Fruit fly (Drosophila melanogaster): ENCODE measurements around the gene LSm7.

Gene LSm7

DNA sequence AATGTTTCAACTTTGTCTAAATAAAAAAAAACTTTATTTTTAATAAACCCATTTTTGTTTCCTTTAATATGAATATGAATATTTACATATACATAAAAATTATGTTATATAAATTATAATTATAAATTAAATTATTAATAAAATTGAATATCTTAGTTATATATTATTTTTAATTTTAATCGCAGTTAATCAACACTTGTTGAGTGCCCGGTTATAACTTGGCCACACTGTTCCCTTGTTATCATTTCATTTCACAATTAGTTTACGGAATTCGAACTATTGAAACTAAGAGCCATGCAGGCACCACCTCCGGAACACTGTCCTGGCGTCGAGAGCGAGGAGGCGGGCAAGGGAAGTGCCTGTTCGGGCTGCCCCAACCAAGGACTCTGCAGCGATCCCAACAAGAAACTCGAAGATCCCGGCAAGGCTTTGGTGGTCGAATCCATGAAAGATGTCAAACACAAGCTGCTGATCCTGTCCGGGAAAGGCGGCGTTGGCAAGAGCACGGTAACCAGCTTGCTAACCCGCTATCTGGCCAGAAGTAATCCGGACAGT lies 10.5 kb downstream of the LSm7 start, which contains the start of gene Nubp1:
Gene Nubp1 (plus strand): TSS at position 213 of the 555 bp plus-strand sequence.
- no peak for TF ChIP-seq CG11617 (GFP tag; optimal IDR thresholded peaks at IDR 0.05)

DNA sequence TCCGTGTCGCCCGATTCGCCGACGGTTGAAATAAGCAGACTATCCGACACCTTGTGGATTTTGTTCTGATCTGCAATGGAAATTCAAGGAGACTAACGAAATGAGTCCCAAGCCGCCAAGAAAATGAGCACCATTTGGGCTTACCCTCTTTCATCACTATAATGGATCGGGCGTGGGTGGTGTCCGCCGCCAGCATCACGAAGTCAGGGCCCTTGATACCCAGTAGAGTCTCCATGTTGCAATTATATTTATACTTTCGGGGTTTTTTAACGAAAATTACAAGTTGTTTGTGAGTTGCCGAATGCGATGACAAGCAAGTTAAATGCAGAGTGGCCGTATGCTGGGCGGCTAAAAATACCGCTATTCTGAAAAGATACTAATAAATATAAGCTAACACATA lies 11.1 kb downstream of the LSm7 start, which contains the start of gene Prosbeta4:
Gene Prosbeta4 (minus strand): TSS at position 335 of the 400 bp plus-strand sequence.
- peak; percentile 66 to 93 for TF ChIP-seq cnc (optimal IDR thresholded peaks at IDR 0.05)
- no peak for TF ChIP-seq bab1 (GFP tag; optimal IDR thresholded peaks at IDR 0.05)

DNA sequence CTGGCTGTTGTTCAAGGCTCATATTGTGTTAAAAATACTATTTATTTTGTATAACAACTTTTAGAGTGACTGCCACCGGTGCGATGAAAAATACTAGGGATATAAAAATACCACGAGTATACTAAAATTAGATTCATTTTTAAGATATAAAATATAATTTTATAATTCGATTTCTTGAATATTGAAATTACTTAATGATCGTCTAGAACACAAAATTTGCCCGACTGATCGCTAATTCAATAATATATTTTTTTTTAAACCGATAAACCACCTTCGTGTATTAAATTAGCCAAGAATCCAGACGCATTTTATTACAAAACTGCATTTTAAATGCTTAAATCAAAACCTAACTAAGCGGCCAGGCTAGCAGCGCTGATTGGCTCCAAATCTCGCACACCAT lies 12.0 kb downstream of the LSm7 start, which contains the start of gene CG17996:
Gene CG17996 (minus strand): TSS at position 101 of the 400 bp plus-strand sequence.
- no peak for TF ChIP-seq CG1620 (GFP tag; optimal IDR thresholded peaks at IDR 0.05)
- TF ChIP-seq CG5204 (GFP tag; optimal IDR thresholded peaks at IDR 0.05), result no peak
- no peak for TF ChIP-seq pad (GFP tag; optimal IDR thresholded peaks at IDR 0.05)
- no peak for TF ChIP-seq toe (GFP tag; optimal IDR thresholded peaks at IDR 0.05)
- TF ChIP-seq ovo (GFP tag; optimal IDR thresholded peaks at IDR 0.05), result no peak
- TF ChIP-seq Mnt (GFP tag; optimal IDR thresholded peaks at IDR 0.05), result no peak
- TF ChIP-seq CG33017 (tag; optimal IDR thresholded peaks at IDR 0.05), result no peak
- TF ChIP-seq CG11617 (GFP tag; optimal IDR thresholded peaks at IDR 0.05), result no peak

DNA sequence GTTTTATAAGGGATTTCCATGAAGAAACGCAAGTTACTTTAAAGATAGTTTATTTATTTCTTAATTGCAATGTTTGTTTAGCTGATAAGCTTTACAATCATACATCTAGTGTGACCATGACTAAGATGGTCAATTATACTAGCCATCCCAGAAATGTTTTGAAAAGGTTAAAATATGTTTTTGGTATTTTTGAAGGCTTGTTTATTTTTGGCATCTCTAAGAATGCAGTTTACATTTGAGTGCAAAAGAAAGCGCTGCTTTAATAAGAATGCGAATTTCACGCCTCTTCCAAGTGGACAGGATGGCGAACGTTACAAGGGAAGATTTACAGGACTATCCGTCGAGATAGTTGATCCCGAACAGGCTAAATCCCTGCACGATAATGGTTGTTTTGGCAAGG lies 13.3 kb downstream of the LSm7 start, which contains the start of gene Tsen2:
Gene Tsen2 (plus strand): TSS at position 222 of the 400 bp plus-strand sequence.
- TF ChIP-seq CG7101 (tag; optimal IDR thresholded peaks at IDR 0.05) (no peak), cnc (optimal IDR thresholded peaks at IDR 0.05) (no peak), Mnt (GFP tag; optimal IDR thresholded peaks at IDR 0.05) (peak; percentile 2)

DNA sequence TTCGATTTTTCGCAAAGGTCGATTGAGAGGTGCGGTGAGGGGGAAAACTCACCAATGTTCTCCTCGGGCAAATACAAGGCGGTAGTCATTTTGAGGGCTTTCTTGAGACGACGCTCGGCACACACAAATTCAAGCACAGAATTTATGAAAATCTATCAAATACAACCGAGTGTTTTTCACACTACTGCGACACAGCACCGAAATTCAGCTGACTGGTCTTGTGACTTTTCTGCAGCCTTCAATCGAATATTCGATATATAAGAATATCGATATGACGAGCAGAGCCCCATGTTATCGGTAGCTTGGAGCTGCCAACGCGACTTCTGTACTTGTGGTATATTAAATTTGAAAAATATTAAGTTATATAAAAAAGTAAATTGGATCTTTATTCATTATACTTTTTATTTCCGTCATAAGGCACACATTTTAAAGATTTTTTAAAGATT lies 15.3 kb downstream of the LSm7 start, which contains the start of gene VhaSFD:
Gene VhaSFD (minus strand): TSS at position 249 of the 446 bp plus-strand sequence.
- TF ChIP-seq CG12768 (GFP tag; optimal IDR thresholded peaks at IDR 0.05) (peak; percentile 73), cnc (optimal IDR thresholded peaks at IDR 0.05) (no peak), Crg-1 (GFP tag; optimal IDR thresholded peaks at IDR 0.05) (no peak), kay (GFP tag; ENCODE audit: borderline replicate concordance) (no peak), Mnt (GFP tag; optimal IDR thresholded peaks at IDR 0.05) (peak; percentile 75), bab1 (GFP tag; optimal IDR thresholded peaks at IDR 0.05) (peak; percentile 53), CG33017 (tag; optimal IDR thresholded peaks at IDR 0.05) (peak; percentile 40), CG7101 (tag; optimal IDR thresholded peaks at IDR 0.05) (peak; percentile 50), CG11617 (GFP tag; optimal IDR thresholded peaks at IDR 0.05) (no peak), cic (GFP tag; optimal IDR thresholded peaks at IDR 0.05) (peak; percentile 48), CG7045 (GFP tag; optimal IDR thresholded peaks at IDR 0.05) (no peak), Clk (GFP tag; optimal IDR thresholded peaks at IDR 0.05) (no peak), tj (GFP tag; optimal IDR thresholded peaks at IDR 0.05) (peak; percentile 69), CG1620 (GFP tag; optimal IDR thresholded peaks at IDR 0.05) (peak; percentile 9), ovo (GFP tag; optimal IDR thresholded peaks at IDR 0.05) (no peak), toe (GFP tag; optimal IDR thresholded peaks at IDR 0.05) (no peak), Hr96 (GFP tag; optimal IDR thresholded peaks at IDR 0.05) (no peak), CG14711 (tag; optimal IDR thresholded peaks at IDR 0.05) (no peak), pad (GFP tag; optimal IDR thresholded peaks at IDR 0.05) (peak; percentile 14), CG5204 (GFP tag; optimal IDR thresholded peaks at IDR 0.05) (no peak)

DNA sequence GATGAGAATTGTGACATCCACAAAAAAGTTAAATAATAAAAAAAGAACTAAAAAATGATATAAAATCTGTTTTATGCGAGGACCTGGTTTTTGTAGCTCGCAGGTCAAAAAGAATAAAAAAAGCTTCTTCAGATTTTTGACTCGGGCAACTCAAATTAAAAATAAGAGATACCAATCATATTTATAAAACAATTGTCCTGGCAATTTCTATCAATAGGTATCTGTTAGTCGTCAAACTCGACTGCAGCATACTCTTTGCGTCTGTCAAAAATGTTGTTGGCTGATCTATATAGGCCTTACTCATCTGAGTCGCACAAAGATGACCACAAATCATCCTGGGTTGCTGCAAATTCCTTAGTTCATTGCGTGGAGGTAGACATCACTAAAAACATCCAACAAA lies 20.3 kb downstream of the LSm7 start:
- TF ChIP-seq kay (GFP tag; ENCODE audit: borderline replicate concordance) (peak; percentile 79), Hr96 (GFP tag; optimal IDR thresholded peaks at IDR 0.05) (no peak)

DNA sequence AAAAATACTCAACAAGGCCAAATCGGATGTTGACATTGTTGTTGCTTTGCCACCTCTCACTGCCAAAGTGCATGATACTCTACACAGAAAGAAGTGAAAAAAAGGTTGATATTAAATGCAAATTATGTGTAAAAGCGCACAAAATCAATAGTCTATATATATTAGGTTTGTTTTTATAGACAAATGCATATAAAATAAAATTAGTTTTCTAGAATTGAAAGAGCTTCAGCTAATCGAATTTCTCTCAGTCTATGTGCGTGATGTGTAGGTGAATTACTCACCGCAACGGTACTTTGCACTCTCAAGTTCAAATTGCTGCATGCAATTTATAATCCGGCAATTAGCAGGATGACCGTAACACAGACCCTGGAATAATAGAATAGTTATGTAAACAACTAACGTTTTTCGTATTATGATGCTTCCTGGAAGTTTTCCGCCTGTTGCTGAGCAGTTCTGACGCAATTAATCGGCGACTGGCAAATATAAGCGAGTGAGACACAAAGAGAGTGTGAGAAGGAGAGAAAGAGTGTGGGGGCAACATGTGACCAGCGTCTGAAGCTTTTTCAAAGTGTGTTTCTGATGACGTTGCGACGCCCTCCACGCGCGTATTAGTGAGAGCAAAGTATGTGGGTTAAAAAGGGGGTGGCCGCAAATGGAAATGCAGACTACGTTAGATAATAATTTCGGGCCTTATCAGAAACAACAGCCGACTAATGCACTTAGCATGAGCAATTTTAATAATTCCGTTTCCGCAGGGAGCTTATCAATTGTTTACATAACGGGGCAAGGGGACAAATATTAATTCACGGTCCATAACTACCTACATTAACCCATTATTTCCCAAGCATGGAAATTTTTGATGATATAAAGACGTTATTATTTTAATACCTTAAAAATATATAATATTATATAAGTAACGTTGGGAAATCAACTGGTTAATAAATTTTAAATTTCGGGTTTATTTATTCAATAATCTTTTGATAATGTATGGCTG lies 21.9 kb downstream of the LSm7 start:
- TF ChIP-seq bab1 (GFP tag; optimal IDR thresholded peaks at IDR 0.05) (peak; percentile 98), CG7045 (GFP tag; optimal IDR thresholded peaks at IDR 0.05) (peak; percentile 97), CG7101 (tag; optimal IDR thresholded peaks at IDR 0.05) (peak; percentile 93), CG5204 (GFP tag; optimal IDR thresholded peaks at IDR 0.05) (peak; percentile 97), ovo (GFP tag; optimal IDR thresholded peaks at IDR 0.05) (peak; percentile 91), cnc (optimal IDR thresholded peaks at IDR 0.05) (no peak), Crg-1 (GFP tag; optimal IDR thresholded peaks at IDR 0.05) (peak; percentile 84), toe (GFP tag; optimal IDR thresholded peaks at IDR 0.05) (peak; percentile 95), CG14711 (tag; optimal IDR thresholded peaks at IDR 0.05) (peak; percentile 95), kay (GFP tag; ENCODE audit: borderline replicate concordance) (peak; percentile 99), Mnt (GFP tag; optimal IDR thresholded peaks at IDR 0.05) (peak; percentile 86), Hr96 (GFP tag; optimal IDR thresholded peaks at IDR 0.05) (peak; percentile 88), pad (GFP tag; optimal IDR thresholded peaks at IDR 0.05) (peak; percentile 85), Clk (GFP tag; optimal IDR thresholded peaks at IDR 0.05) (peak; percentile 86), CG1620 (GFP tag; optimal IDR thresholded peaks at IDR 0.05) (peak; percentile 94), CG12768 (GFP tag; optimal IDR thresholded peaks at IDR 0.05) (peak; percentile 93), CG11617 (GFP tag; optimal IDR thresholded peaks at IDR 0.05) (peak; percentile 96), CG33017 (tag; optimal IDR thresholded peaks at IDR 0.05) (peak; percentile 94), cic (GFP tag; optimal IDR thresholded peaks at IDR 0.05) (peak; percentile 75), tj (GFP tag; optimal IDR thresholded peaks at IDR 0.05) (peak; percentile 81)

Measured in whole organism, adult.